Fruit fly (Drosophila melanogaster): Measurements from ENCODE around the gene aph-1.

aph-1 gene

DNA sequence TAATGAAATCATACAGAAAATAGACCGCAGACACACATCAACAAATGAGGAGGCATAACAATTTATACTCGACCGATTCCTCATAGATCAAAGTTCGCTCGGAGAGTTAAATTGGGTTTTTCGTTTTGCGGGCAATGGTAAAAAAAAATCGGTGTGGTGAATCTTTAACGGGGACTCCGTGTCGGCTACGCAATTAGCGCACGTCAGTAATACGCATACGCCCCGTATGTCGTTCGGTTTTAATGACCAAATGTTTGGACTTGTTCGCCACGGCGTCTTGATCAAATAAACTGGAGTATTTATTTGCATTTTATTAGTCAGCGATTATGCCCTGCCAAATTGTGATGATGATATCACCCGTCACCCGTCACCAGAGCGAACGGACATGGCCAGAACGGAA is 35.3 kb upstream of the aph-1 start:
- TF ChIP-seq Abd-B (GFP tag; optimal IDR thresholded peaks at IDR 0.05): no peak
- TF ChIP-seq dsf (GFP tag; optimal IDR thresholded peaks at IDR 0.05; ENCODE audit: borderline replicate concordance): no peak
- no peak for TF ChIP-seq br (GFP tag; optimal IDR thresholded peaks at IDR 0.05)
- no peak for TF ChIP-seq HLH106 (tag; optimal IDR thresholded peaks at IDR 0.05)
- TF ChIP-seq Vsx2 (GFP tag; optimal IDR thresholded peaks at IDR 0.05; ENCODE audit: partially characterized antibody): no peak
- TF ChIP-seq CG9705 (GFP tag; optimal IDR thresholded peaks at IDR 0.05): no peak
- no peak for TF ChIP-seq fru (GFP tag; optimal IDR thresholded peaks at IDR 0.05)
- TF ChIP-seq CG32264 (GFP tag; optimal IDR thresholded peaks at IDR 0.05): no peak
- no peak for TF ChIP-seq N (GFP tag; optimal IDR thresholded peaks at IDR 0.05)
- TF ChIP-seq Jra (GFP tag; optimal IDR thresholded peaks at IDR 0.05): no peak

- TF ChIP-seq dl (GFP tag; optimal IDR thresholded peaks at IDR 0.05; ENCODE audit: insufficient read depth in 1 of 2, partially characterized antibody in 2 of 2) (no peak), tai (GFP tag; optimal IDR thresholded peaks at IDR 0.05) (no peak), Hr83 (GFP tag; optimal IDR thresholded peaks at IDR 0.05; ENCODE audit: poor library complexity, severe bottlenecking) (no peak), N (GFP tag; optimal IDR thresholded peaks at IDR 0.05) (no peak), foxo (GFP tag; optimal IDR thresholded peaks at IDR 0.05) (peak in 1 of 2 experiments; percentile 40), dsf (GFP tag; optimal IDR thresholded peaks at IDR 0.05; ENCODE audit: borderline replicate concordance) (no peak), fru (GFP tag; optimal IDR thresholded peaks at IDR 0.05) (peak; percentile 35), usp (GFP tag; optimal IDR thresholded peaks at IDR 0.05) (no peak), psq (GFP tag; optimal IDR thresholded peaks at IDR 0.05) (no peak), Dif (GFP tag; optimal IDR thresholded peaks at IDR 0.05; ENCODE audit: partially characterized antibody) (no peak), jim (GFP tag; optimal IDR thresholded peaks at IDR 0.05) (no peak), lola (GFP tag; optimal IDR thresholded peaks at IDR 0.05) (no peak), Abd-B (GFP tag; optimal IDR thresholded peaks at IDR 0.05) (no peak), OdsH (GFP tag; optimal IDR thresholded peaks at IDR 0.05) (peak; percentile 39), Hnf4 (GFP tag; optimal IDR thresholded peaks at IDR 0.05) (no peak), Jra (GFP tag; optimal IDR thresholded peaks at IDR 0.05) (no peak), Dfd (GFP tag; optimal IDR thresholded peaks at IDR 0.05) (no peak), brk (GFP tag; optimal IDR thresholded peaks at IDR 0.05) (no peak), woc (GFP tag; optimal IDR thresholded peaks at IDR 0.05) (no peak), Rel (GFP tag; optimal IDR thresholded peaks at IDR 0.05) (no peak), Rel (tag; optimal IDR thresholded peaks at IDR 0.05) (no peak), pan (optimal IDR thresholded peaks at IDR 0.05) (no peak), HLH106 (tag; optimal IDR thresholded peaks at IDR 0.05) (no peak), Sp1 (GFP tag; optimal IDR thresholded peaks at IDR 0.05) (no peak), sage (GFP tag; optimal IDR thresholded peaks at IDR 0.05) (no peak), ey (GFP tag; optimal IDR thresholded peaks at IDR 0.05) (peak; percentile 11), dmrt93B (GFP tag; optimal IDR thresholded peaks at IDR 0.05) (no peak), rgr (GFP tag; optimal IDR thresholded peaks at IDR 0.05) (peak; percentile 31), Vsx2 (GFP tag; optimal IDR thresholded peaks at IDR 0.05; ENCODE audit: partially characterized antibody) (no peak), GATAd (GFP tag; optimal IDR thresholded peaks at IDR 0.05) (no peak), Myc (optimal IDR thresholded peaks at IDR 0.05) (no peak), h (GFP tag; optimal IDR thresholded peaks at IDR 0.05) (peak; percentile 36), Hr78 (GFP tag; optimal IDR thresholded peaks at IDR 0.05) (no peak), CrebA (GFP tag; optimal IDR thresholded peaks at IDR 0.05; ENCODE audit: borderline replicate concordance) (no peak), Mio (GFP tag; optimal IDR thresholded peaks at IDR 0.05) (no peak)
These were observed 34.5 kb upstream of the aph-1 start for dm6 chr2L:2731370-2732138.

Measured in whole organism, wandering third instar larva.